Worm (Caenorhabditis elegans) whole organism, late embryonic: Measurements from ENCODE around the gene srz-102.

Experiments
- C08G9.2 ChIP-seq: sonication (generic microtip); optimal IDR thresholded peaks from 2 replicates; lab custom pipeline; 2016; ENCODE audit warnings: mild to moderate bottlenecking, missing genetic modification characterization, moderate library complexity, missing compliant biosample characterization
- C38D4.7 ChIP-seq: fragments of 200-800 bp; sonication (Bioruptor generic); optimal IDR thresholded peaks from 2 replicates; lab custom pipeline; 2018; ENCODE audit warnings: mild to moderate bottlenecking, missing genetic modification characterization, moderate library complexity, missing compliant biosample characterization
- K02D7.2 ChIP-seq: sonication (generic microtip); optimal IDR thresholded peaks from 2 replicates; lab custom pipeline; 2017; ENCODE audit warnings: mild to moderate bottlenecking, missing genetic modification characterization, missing compliant biosample characterization
- K09A11.1 ChIP-seq: sonication (generic microtip); optimal IDR thresholded peaks from 2 replicates; lab custom pipeline; 2017; ENCODE audit warnings: antibody characterized with exemption, mild to moderate bottlenecking, missing genetic modification characterization, missing compliant biosample characterization; ENCODE audit not compliant: insufficient read depth
- T23F11.4 ChIP-seq: fragments of 200-800 bp; sonication (Bioruptor generic); optimal IDR thresholded peaks from 2 replicates; lab custom pipeline; 2018; ENCODE audit warnings: mild to moderate bottlenecking, missing genetic modification characterization, missing compliant biosample characterization
- ahr-1 ChIP-seq: sonication (generic microtip); optimal IDR thresholded peaks from 2 replicates; lab custom pipeline; 2016; ENCODE audit warnings: missing genetic modification characterization, missing compliant biosample characterization
- ceh-14 ChIP-seq: sonication (generic microtip); optimal IDR thresholded peaks from 2 replicates; lab custom pipeline; 2016; ENCODE audit warnings: missing genotype, missing genetic modification characterization, missing compliant biosample characterization
- ceh-19 ChIP-seq: fragments of 200-800 bp; sonication (Bioruptor generic); optimal IDR thresholded peaks from 2 replicates; lab custom pipeline; 2018; ENCODE audit warnings: mild to moderate bottlenecking, missing genetic modification characterization, missing compliant biosample characterization
- ceh-2 ChIP-seq: sonication (generic microtip); optimal IDR thresholded peaks from 2 replicates; lab custom pipeline; 2016; ENCODE audit warnings: missing genotype, missing genetic modification characterization, missing compliant biosample characterization
- ceh-24 ChIP-seq: sonication (generic microtip); optimal IDR thresholded peaks from 2 replicates; lab custom pipeline; 2016; ENCODE audit warnings: mild to moderate bottlenecking, missing genetic modification characterization, missing compliant biosample characterization
- ceh-30 ChIP-seq: fragments of 150-350 bp; optimal IDR thresholded peaks from 2 replicates; lab custom pipeline; 2014; ENCODE audit warnings: missing biosample characterization, missing genetic modification characterization
- ceh-31 ChIP-seq: sonication (generic microtip); optimal IDR thresholded peaks from 2 replicates; lab custom pipeline; 2016; ENCODE audit warnings: missing genetic modification characterization, missing compliant biosample characterization
- ceh-45 ChIP-seq: fragments of 200-800 bp; sonication (Bioruptor generic); IDR thresholded peaks from 2 replicates; pipeline ENCODE4 v1.3.6; 2022; ENCODE audit warnings: missing genetic modification reagents, missing genetic modification characterization, missing compliant biosample characterization
- ceh-48 ChIP-seq: sonication (generic microtip); optimal IDR thresholded peaks from 2 replicates; lab custom pipeline; 2016; ENCODE audit warnings: missing genetic modification characterization, inconsistent platforms, missing compliant biosample characterization
- ceh-6 ChIP-seq: fragments of 200-800 bp; sonication (Bioruptor generic); optimal IDR thresholded peaks from 2 replicates; lab custom pipeline; 2018; ENCODE audit warnings: mild to moderate bottlenecking, missing genetic modification characterization, missing compliant biosample characterization
- che-1 ChIP-seq: sonication (generic microtip); optimal IDR thresholded peaks from 2 replicates; lab custom pipeline; 2016; ENCODE audit warnings: mild to moderate bottlenecking, missing genetic modification characterization, missing compliant biosample characterization
- dmd-4 ChIP-seq: sonication (generic microtip); optimal IDR thresholded peaks from 2 replicates; lab custom pipeline; 2016; ENCODE audit warnings: borderline replicate concordance, missing genetic modification characterization, missing compliant biosample characterization
- dve-1 ChIP-seq: sonication (generic microtip); optimal IDR thresholded peaks from 2 replicates; lab custom pipeline; 2017; ENCODE audit warnings: antibody characterized with exemption, mild to moderate bottlenecking, missing genetic modification characterization, missing compliant biosample characterization
- elt-2 ChIP-seq: sonication (generic microtip); optimal IDR thresholded peaks from 2 replicates; lab custom pipeline; 2016; ENCODE audit warnings: missing genetic modification reagents, missing genetic modification characterization, missing compliant biosample characterization
- ets-4 ChIP-seq: sonication (generic microtip); optimal IDR thresholded peaks from 2 replicates; lab custom pipeline; 2016; ENCODE audit warnings: missing genetic modification characterization, missing compliant biosample characterization
- fax-1 ChIP-seq: sonication (generic microtip); optimal IDR thresholded peaks from 2 replicates; lab custom pipeline; 2016; ENCODE audit warnings: missing genotype, missing genetic modification characterization, missing compliant biosample characterization
- fkh-10 ChIP-seq: fragments of 150-350 bp; optimal IDR thresholded peaks from 2 replicates; lab custom pipeline; 2014; ENCODE audit warnings: missing biosample characterization, missing genetic modification reagents, missing genetic modification characterization
- fkh-6 ChIP-seq: sonication (generic microtip); optimal IDR thresholded peaks from 2 replicates; lab custom pipeline; 2016; ENCODE audit warnings: missing genetic modification characterization, missing compliant biosample characterization
- gmeb-2 ChIP-seq: sonication (generic microtip); optimal IDR thresholded peaks from 2 replicates; lab custom pipeline; 2016; ENCODE audit warnings: missing genetic modification characterization, inconsistent platforms, missing compliant biosample characterization
- hlh-13 ChIP-seq: fragments of 200-800 bp; sonication (Bioruptor generic); optimal IDR thresholded peaks from 2 replicates; lab custom pipeline; 2018; ENCODE audit warnings: mild to moderate bottlenecking, missing genetic modification characterization, missing compliant biosample characterization
- hlh-15 ChIP-seq: sonication (generic microtip); optimal IDR thresholded peaks from 2 replicates; lab custom pipeline; 2016; ENCODE audit warnings: missing genetic modification characterization, missing compliant biosample characterization
- hlh-30 ChIP-seq: sonication (generic microtip); optimal IDR thresholded peaks from 2 replicates; lab custom pipeline; 2017; ENCODE audit warnings: antibody characterized with exemption, missing genetic modification characterization, missing compliant biosample characterization; ENCODE audit not compliant: insufficient read depth
- hlh-8 ChIP-seq: sonication (generic microtip); optimal IDR thresholded peaks from 2 replicates; lab custom pipeline; 2016; ENCODE audit warnings: missing genotype, missing genetic modification characterization, missing compliant biosample characterization
- lin-11 ChIP-seq: fragments of 200-800 bp; sonication (Bioruptor generic); optimal IDR thresholded peaks from 2 replicates; lab custom pipeline; 2018; ENCODE audit warnings: mild to moderate bottlenecking, missing genetic modification characterization, missing compliant biosample characterization
- madf-2 ChIP-seq: sonication (generic microtip); optimal IDR thresholded peaks from 2 replicates; lab custom pipeline; 2017; ENCODE audit warnings: missing genetic modification characterization, missing compliant biosample characterization
- nhr-11 ChIP-seq: fragments of 150-350 bp; optimal IDR thresholded peaks from 2 replicates; lab custom pipeline; 2014; ENCODE audit warnings: missing biosample characterization, missing genetic modification characterization
- odd-2 ChIP-seq: sonication (generic microtip); optimal IDR thresholded peaks from 2 replicates; lab custom pipeline; 2017; ENCODE audit warnings: antibody characterized with exemption, mild to moderate bottlenecking, missing genetic modification characterization, missing compliant biosample characterization
- pag-3 ChIP-seq: sonication (generic microtip); optimal IDR thresholded peaks from 2 replicates; lab custom pipeline; 2016; ENCODE audit warnings: missing compliant biosample characterization, missing genetic modification characterization, borderline replicate concordance
- pha-2 ChIP-seq: sonication (generic microtip); optimal IDR thresholded peaks from 2 replicates; lab custom pipeline; 2017; ENCODE audit warnings: mild to moderate bottlenecking, missing genetic modification characterization, missing compliant biosample characterization
- pha-4 ChIP-seq: fragments of 150-350 bp; optimal IDR thresholded peaks from 2 replicates; lab custom pipeline; 2018; ENCODE audit warnings: missing biosample characterization, missing genetic modification reagents, missing genetic modification characterization
- pqm-1 ChIP-seq: sonication (generic microtip); optimal IDR thresholded peaks from 2 replicates; lab custom pipeline; 2016; ENCODE audit warnings: missing genetic modification characterization, missing compliant biosample characterization
- pros-1 ChIP-seq: fragments of 150-350 bp; optimal IDR thresholded peaks from 2 replicates; lab custom pipeline; 2014; ENCODE audit warnings: missing biosample characterization, missing genetic modification reagents, missing genetic modification characterization
- ref-2 ChIP-seq: sonication (generic microtip); optimal IDR thresholded peaks from 2 replicates; lab custom pipeline; 2016; ENCODE audit warnings: missing genetic modification characterization, missing compliant biosample characterization
- sox-2 ChIP-seq: fragments of 200-800 bp; sonication (Bioruptor generic); IDR thresholded peaks from 2 replicates; pipeline ENCODE4 v1.3.6; 2022; ENCODE audit warnings: missing genetic modification reagents, missing genetic modification characterization, missing compliant biosample characterization
- tbx-2 ChIP-seq: sonication (generic microtip); optimal IDR thresholded peaks from 2 replicates; lab custom pipeline; 2016; ENCODE audit warnings: missing genetic modification characterization, missing compliant biosample characterization
- tbx-7 ChIP-seq: sonication (generic microtip); optimal IDR thresholded peaks from 2 replicates; lab custom pipeline; 2016; ENCODE audit warnings: missing genotype, missing genetic modification characterization, missing compliant biosample characterization
- unc-3 ChIP-seq, 2 experiments: fragments of 200-800 bp in 1 of 2; sonication (Bioruptor generic) in 1 of 2; sonication (generic microtip) in 1 of 2; conservative IDR thresholded peaks in 1 of 2; optimal IDR thresholded peaks in 1 of 2; 2 replicates each; pipeline versions ENCODE4 v1.3.6 to Lab custom; 2016 to 2022; ENCODE audit warnings: missing compliant biosample characterization in 2 of 2, missing genetic modification characterization in 2 of 2, missing genetic modification reagents in 1 of 2
- unc-86 ChIP-seq: sonication (generic microtip); optimal IDR thresholded peaks from 2 replicates; lab custom pipeline; 2016; ENCODE audit warnings: missing genetic modification characterization, missing compliant biosample characterization
- zip-5 ChIP-seq: sonication (generic microtip); optimal IDR thresholded peaks from 2 replicates; lab custom pipeline; 2016; ENCODE audit warnings: missing genetic modification characterization, missing compliant biosample characterization

The srz-102 gene

DNA sequence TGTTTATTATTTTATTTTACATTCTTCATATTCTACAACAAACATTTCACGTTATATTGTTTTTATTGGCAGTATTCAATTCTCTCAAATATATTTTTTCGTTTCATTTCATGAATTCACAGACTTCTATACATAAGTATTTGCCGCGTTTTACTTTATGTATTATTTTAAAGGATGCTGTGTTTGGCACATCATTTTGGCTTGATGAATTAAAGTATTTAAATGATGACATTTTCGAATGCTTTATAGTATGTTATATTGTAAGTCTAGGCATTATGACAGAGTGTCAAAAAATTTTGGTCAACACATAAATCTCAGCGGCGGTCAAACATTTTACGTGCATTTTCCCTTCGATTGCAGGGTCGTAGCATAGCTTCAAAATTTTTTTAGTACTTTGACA lies 8.2 kb downstream of the srz-102 start:
- TF ChIP-seq pqm-1 (tag; lab: Kevin White, UChicago), result no peak
- no peak for TF ChIP-seq C08G9.2
- no peak for TF ChIP-seq ets-4 (tag; lab: Kevin White, UChicago)
- TF ChIP-seq ceh-31 (tag; lab: Kevin White, UChicago), result no peak
- no peak for TF ChIP-seq hlh-30 (tag; lab: Kevin White, UChicago)
- no peak for TF ChIP-seq fkh-10 (GFP tag; lab: Kevin White, UChicago)

DNA sequence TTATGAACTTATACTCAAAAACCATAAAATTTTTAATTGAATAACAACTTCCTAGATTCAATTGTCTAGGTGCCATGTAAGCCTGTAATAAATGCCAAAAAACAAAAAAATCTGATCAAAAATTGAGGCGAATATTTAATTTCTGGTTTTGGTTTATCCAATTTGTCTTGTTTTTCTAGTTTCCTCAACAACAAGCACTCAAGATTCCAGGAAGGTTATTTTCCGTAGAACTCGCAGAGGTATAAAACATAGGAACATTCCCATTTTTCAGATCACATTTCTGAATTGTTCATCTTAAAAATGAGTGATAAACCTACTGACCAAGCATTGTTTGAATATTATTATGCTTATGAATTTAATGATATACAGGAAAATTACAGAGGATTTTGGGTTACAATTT lies 9.9 kb downstream of the srz-102 start, which contains the start of gene srw-41:
srw-41 (plus strand) TSS at position 301 of the 400 bp plus-strand sequence.
- no peak for TF ChIP-seq zip-5 (tag; lab: Kevin White, UChicago)
- no peak for TF ChIP-seq tbx-2
- no peak for TF ChIP-seq hlh-8 (tag; lab: Kevin White, UChicago)
- TF ChIP-seq sox-2 (GFP tag; lab: Robert Waterston, UW), result no peak
- TF ChIP-seq ceh-30, result no peak
- TF ChIP-seq ceh-14 (tag; lab: Kevin White, UChicago), result no peak
- no peak for TF ChIP-seq hlh-15 (tag; lab: Kevin White, UChicago)
- TF ChIP-seq nhr-11 (tag; lab: Kevin White, UChicago), result no peak
- no peak for TF ChIP-seq unc-86 (tag; lab: Kevin White, UChicago)
- no peak for TF ChIP-seq madf-2 (tag; lab: Kevin White, UChicago)
- TF ChIP-seq che-1 (tag; lab: Kevin White, UChicago), result no peak
- no peak for TF ChIP-seq gmeb-2 (tag; lab: Kevin White, UChicago)
- no peak for TF ChIP-seq ceh-2 (tag; lab: Kevin White, UChicago)
- no peak for TF ChIP-seq T23F11.4 (GFP tag; lab: Kevin White, UChicago)
- no peak for TF ChIP-seq ceh-19 (GFP tag; lab: Kevin White, UChicago)
- no peak for TF ChIP-seq pha-4 (tag; lab: Kevin White, UChicago)
- no peak for TF ChIP-seq pqm-1 (tag; lab: Kevin White, UChicago)

DNA sequence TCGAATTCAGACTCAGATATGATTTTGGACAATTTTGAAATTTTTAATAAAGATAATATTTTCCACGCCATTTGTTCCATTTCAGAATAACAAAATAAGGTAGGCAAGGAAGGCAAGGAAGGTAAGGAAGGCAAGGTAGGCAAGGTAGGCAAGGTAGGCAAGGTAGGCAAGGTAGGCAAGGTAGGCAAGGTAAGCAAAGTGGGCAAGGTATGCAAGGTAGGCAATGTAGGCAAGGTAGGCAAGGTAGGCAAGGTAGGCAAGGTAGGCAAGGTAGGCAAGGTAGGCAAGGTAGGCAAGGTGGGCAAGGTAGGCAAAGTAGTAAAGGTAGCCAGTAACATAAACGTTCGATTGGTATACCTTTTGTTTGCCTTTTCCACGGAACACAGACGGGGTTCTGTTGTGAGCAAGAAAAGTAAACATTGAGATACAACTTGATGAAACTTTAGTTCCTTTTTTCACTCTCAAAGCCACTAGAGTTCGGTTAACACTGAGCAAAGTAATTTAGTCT lies 12.5 kb downstream of the srz-102 start, which contains the start of gene Y70C5C.1:
Y70C5C.1 (plus strand) TSS at position 458 of the 508 bp plus-strand sequence.
- TF ChIP-seq tbx-7 (tag; lab: Kevin White, UChicago) (no peak), hlh-13 (GFP tag; lab: Kevin White, UChicago) (peak; percentile 23), dve-1 (tag; lab: Kevin White, UChicago) (no peak), ceh-30 (no peak), lin-11 (tag; lab: Kevin White, UChicago) (peak; percentile 42), fkh-6 (tag; lab: Kevin White, UChicago) (no peak), ceh-45 (GFP tag; lab: Robert Waterston, UW) (no peak), K02D7.2 (tag; lab: Kevin White, UChicago) (peak; percentile 32), ceh-48 (no peak), fkh-10 (GFP tag; lab: Kevin White, UChicago) (no peak), che-1 (tag; lab: Kevin White, UChicago) (peak; percentile 61), dmd-4 (tag; lab: Kevin White, UChicago) (no peak), K09A11.1 (tag; lab: Kevin White, UChicago) (no peak), unc-86 (tag; lab: Kevin White, UChicago) (no peak), pha-2 (tag; lab: Kevin White, UChicago) (peak; percentile 57), pros-1 (no peak), odd-2 (tag; lab: Kevin White, UChicago) (no peak), gmeb-2 (tag; lab: Kevin White, UChicago) (peak; percentile 40), C08G9.2 (no peak), ceh-6 (GFP tag; lab: Kevin White, UChicago) (peak; percentile 5), ceh-19 (GFP tag; lab: Kevin White, UChicago) (peak; percentile 41), ceh-24 (tag; lab: Kevin White, UChicago) (no peak), hlh-15 (tag; lab: Kevin White, UChicago) (no peak), hlh-8 (tag; lab: Kevin White, UChicago) (no peak), C38D4.7 (GFP tag; lab: Kevin White, UChicago) (peak; percentile 36), hlh-30 (tag; lab: Kevin White, UChicago) (no peak), ahr-1 (tag; lab: Kevin White, UChicago) (no peak), nhr-11 (tag; lab: Kevin White, UChicago) (no peak), ref-2 (tag; lab: Kevin White, UChicago) (no peak), pag-3 (tag; lab: Kevin White, UChicago) (no peak), fax-1 (no peak), unc-3 (GFP tag; conservative IDR thresholded peaks at IDR 0.05; lab: Robert Waterston, UW) (no peak), unc-3 (tag; optimal IDR thresholded peaks at IDR 0.05; lab: Kevin White, UChicago) (no peak), elt-2 (no peak), ceh-31 (tag; lab: Kevin White, UChicago) (no peak)
